Fruit fly (Drosophila melanogaster): Measurements from ENCODE around the gene Ndc80.

The Ndc80 gene

DNA sequence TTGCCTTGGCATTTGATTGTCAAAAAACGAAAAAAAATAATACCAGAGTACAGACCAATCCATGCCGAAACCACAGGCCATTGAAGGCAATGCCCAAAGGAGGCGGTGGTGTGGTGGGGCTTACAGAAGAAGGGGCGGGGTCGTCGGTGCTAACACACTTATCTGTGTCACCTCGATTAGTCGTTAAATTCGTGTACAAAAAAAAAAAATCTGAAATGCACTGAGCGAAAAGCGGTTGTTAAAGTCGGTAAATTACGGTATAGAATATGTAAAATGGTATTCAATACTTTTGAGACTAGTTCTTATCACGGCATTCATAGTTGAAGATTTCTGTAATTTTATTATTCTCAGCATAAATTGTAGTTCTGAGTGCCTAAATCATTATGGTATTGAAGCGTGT, 32.1 kb upstream of the Ndc80 start (continued):
- TF ChIP-seq sens (GFP tag) (peak; percentile 88), CG6854 (GFP tag; optimal IDR thresholded peaks at IDR 0.05) (no peak), Oli (tag; optimal IDR thresholded peaks at IDR 0.05) (peak; percentile 29), D19B (GFP tag; optimal IDR thresholded peaks at IDR 0.05) (no peak), eve (GFP tag; optimal IDR thresholded peaks at IDR 0.05) (peak in 1 of 2 experiments; percentile 65), CG7839 (tag; optimal IDR thresholded peaks at IDR 0.05) (peak; percentile 70), MESR4 (GFP tag; optimal IDR thresholded peaks at IDR 0.05) (no peak), CG17802 (tag; optimal IDR thresholded peaks at IDR 0.05) (peak; percentile 32), dmrt11E (tag; optimal IDR thresholded peaks at IDR 0.05) (peak; percentile 32), dysf (GFP tag; IDR thresholded peaks at IDR 0.05) (peak; percentile 75), ssp (GFP tag; IDR thresholded peaks at IDR 0.05) (peak; percentile 34), CG2199 (GFP tag; IDR thresholded peaks at IDR 0.05) (0 out of 3 replicates have a peak, but pooled peaks have one; percentile 40), Med (GFP tag) (peak; percentile 87), HLH3B (GFP tag; IDR thresholded peaks at IDR 0.05) (peak; percentile 54), TFAM (GFP tag; optimal IDR thresholded peaks at IDR 0.05) (no peak), nom (GFP tag; optimal IDR thresholded peaks at IDR 0.05) (no peak), so (GFP tag; IDR thresholded peaks at IDR 0.05) (peak; percentile 67; the same call in 1 of the 3 replicates), Meics (GFP tag; optimal IDR thresholded peaks at IDR 0.05) (peak; percentile 51), shn (GFP tag; optimal IDR thresholded peaks at IDR 0.05) (no peak), CG2129 (GFP tag; IDR thresholded peaks at IDR 0.05; ENCODE audit: partially characterized antibody) (no peak), chm (GFP tag; IDR thresholded peaks at IDR 0.05) (0 out of 2 replicates have a peak, but pooled peaks have one; percentile 59), dati (GFP tag; IDR thresholded peaks at IDR 0.05) (no peak), gfzf (GFP tag; optimal IDR thresholded peaks at IDR 0.05) (no peak), CG2678 (tag; optimal IDR thresholded peaks at IDR 0.05) (peak; percentile 55), Chrac-16 (GFP tag; optimal IDR thresholded peaks at IDR 0.05) (peak; percentile 20), z (GFP tag; IDR thresholded peaks at IDR 0.05) (no peak), CG1233 (GFP tag; optimal IDR thresholded peaks at IDR 0.05) (peak; percentile 23), CG18011 (GFP tag; optimal IDR thresholded peaks at IDR 0.05) (no peak), hb (GFP tag; IDR thresholded peaks at IDR 0.05; ENCODE audit: partially characterized antibody) (no peak), Xbp1 (GFP tag; optimal IDR thresholded peaks at IDR 0.05) (peak; percentile 52), CG7745 (tag; optimal IDR thresholded peaks at IDR 0.05) (no peak), rib (GFP tag; IDR thresholded peaks at IDR 0.05) (no peak), CG14441 (GFP tag; IDR thresholded peaks at IDR 0.05) (peak; percentile 70), hkb (optimal IDR thresholded peaks at IDR 0.05) (no peak), hkb (GFP tag; IDR thresholded peaks at IDR 0.05) (peak; percentile 66), Eip74EF (GFP tag; optimal IDR thresholded peaks at IDR 0.05) (no peak), CG2875 (GFP tag; optimal IDR thresholded peaks at IDR 0.05) (peak; percentile 47), CG12391 (tag; optimal IDR thresholded peaks at IDR 0.05) (peak; percentile 47), CG6689 (GFP tag; IDR thresholded peaks at IDR 0.05) (peak; percentile 71), CG7556 (GFP tag; optimal IDR thresholded peaks at IDR 0.05) (peak; percentile 27), Deaf1 (tag; optimal IDR thresholded peaks at IDR 0.05) (no peak), CG12942 (GFP tag; optimal IDR thresholded peaks at IDR 0.05) (peak; percentile 11), CG11247 (GFP tag; IDR thresholded peaks at IDR 0.05) (peak; percentile 65), stwl (tag; optimal IDR thresholded peaks at IDR 0.05) (no peak), CTCF (GFP tag; optimal IDR thresholded peaks at IDR 0.05) (no peak), Adf1 (GFP tag; IDR thresholded peaks at IDR 0.05) (no peak), CG3163 (GFP tag; optimal IDR thresholded peaks at IDR 0.05) (no peak), CG7372 (GFP tag; IDR thresholded peaks at IDR 0.05) (no peak), knrl (GFP tag; IDR thresholded peaks at IDR 0.05; ENCODE audit: partially characterized antibody) (no peak), sima (GFP tag; optimal IDR thresholded peaks at IDR 0.05) (no peak), ara (GFP tag; IDR thresholded peaks at IDR 0.05) (peak; percentile 77), CG11398 (GFP tag; optimal IDR thresholded peaks at IDR 0.05) (no peak)
